Worm (Caenorhabditis elegans) whole organism, young adult: ENCODE data around the gene sft-4.

Source experiments
- B0336.3 ChIP-seq: fragments of 200-800 bp; sonication (Bioruptor generic); IDR thresholded peaks from 2 replicates; pipeline ENCODE4 v1.3.6; 2022; ENCODE audit warnings: missing genetic modification characterization, missing compliant biosample characterization
- C17E4.6 ChIP-seq: fragments of 200-800 bp; sonication (Bioruptor generic); IDR thresholded peaks from 2 replicates; pipeline ENCODE4 v1.3.6; 2022; ENCODE audit warnings: missing genetic modification reagents, missing genetic modification characterization, missing compliant biosample characterization
- K11D2.4 ChIP-seq: fragments of 200-800 bp; sonication (Bioruptor generic); IDR thresholded peaks from 2 replicates; pipeline ENCODE4 v1.3.6; 2022; ENCODE audit warnings: missing genetic modification reagents, missing genetic modification characterization, missing compliant biosample characterization
- K12H6.12 ChIP-seq: fragments of 200-800 bp; sonication (Bioruptor generic); optimal IDR thresholded peaks from 2 replicates; lab custom pipeline; 2018; ENCODE audit warnings: mild to moderate bottlenecking, missing genetic modification characterization, missing compliant biosample characterization
- Y67H2A.10 ChIP-seq: fragments of 200-800 bp; sonication (Bioruptor generic); conservative IDR thresholded peaks from 2 replicates; pipeline ENCODE4 v1.3.6; 2022; ENCODE audit warnings: missing genetic modification reagents, missing genetic modification characterization, missing compliant biosample characterization
- Y79H2A.3 ChIP-seq: fragments of 200-800 bp; sonication (Bioruptor generic); conservative IDR thresholded peaks from 2 replicates; pipeline ENCODE4 v1.3.6; 2022; ENCODE audit warnings: missing genetic modification reagents, missing genetic modification characterization, missing compliant biosample characterization
- aptf-3 ChIP-seq: fragments of 200-800 bp; sonication (Bioruptor generic); IDR thresholded peaks from 2 replicates; pipeline ENCODE4 v1.3.6; 2022; ENCODE audit warnings: missing genetic modification characterization, missing compliant biosample characterization
- athp-1 ChIP-seq: sonication (generic microtip); optimal IDR thresholded peaks from 2 replicates; lab custom pipeline; 2017; ENCODE audit warnings: mild to moderate bottlenecking, missing genetic modification characterization, missing compliant biosample characterization
- bed-2 ChIP-seq: fragments of 200-800 bp; sonication (Bioruptor generic); IDR thresholded peaks from 2 replicates; pipeline ENCODE4 v1.3.6; 2022; ENCODE audit warnings: missing genetic modification reagents, missing genetic modification characterization, missing compliant biosample characterization
- ccch-3 ChIP-seq: fragments of 200-800 bp; sonication (Bioruptor generic); optimal IDR thresholded peaks from 2 replicates; lab custom pipeline; 2018; ENCODE audit warnings: mild to moderate bottlenecking, missing genetic modification characterization, missing compliant biosample characterization
- cebp-1 ChIP-seq, 2 experiments: fragments of 200-800 bp in 1 of 2; sonication (Bioruptor generic) in 1 of 2; sonication (generic microtip) in 1 of 2; IDR thresholded peaks in 1 of 2; optimal IDR thresholded peaks in 1 of 2; 2 replicates each; pipeline versions ENCODE4 v1.3.6 to Lab custom; 2017 to 2022; ENCODE audit warnings: missing compliant biosample characterization in 2 of 2, missing genetic modification characterization in 2 of 2, mild to moderate bottlenecking in 1 of 2, missing genetic modification reagents in 1 of 2, moderate library complexity in 1 of 2
- ceh-40 ChIP-seq: fragments of 200-800 bp; sonication (Bioruptor generic); IDR thresholded peaks from 2 replicates; pipeline ENCODE4 v1.3.6; 2022; ENCODE audit warnings: missing genetic modification characterization, missing compliant biosample characterization
- chd-7 ChIP-seq: sonication (generic microtip); optimal IDR thresholded peaks from 2 replicates; lab custom pipeline; 2016; ENCODE audit warnings: mild to moderate bottlenecking, missing genetic modification characterization, moderate library complexity, missing compliant biosample characterization
- dox-1 ChIP-seq: fragments of 200-800 bp; sonication (Bioruptor generic); IDR thresholded peaks from 2 replicates; pipeline ENCODE4 v1.3.6; 2022; ENCODE audit warnings: missing genetic modification reagents, missing genetic modification characterization, missing compliant biosample characterization
- egrh-3 ChIP-seq: fragments of 200-800 bp; sonication (Bioruptor generic); IDR thresholded peaks from 2 replicates; pipeline ENCODE4 v1.3.6; 2022; ENCODE audit warnings: missing genetic modification reagents, missing genetic modification characterization, missing compliant biosample characterization
- gei-17 ChIP-seq: fragments of 200-800 bp; sonication (Bioruptor generic); optimal IDR thresholded peaks from 2 replicates; lab custom pipeline; 2018; ENCODE audit warnings: mild to moderate bottlenecking, missing genetic modification characterization, missing compliant biosample characterization
- hlh-26 ChIP-seq: fragments of 200-800 bp; sonication (Bioruptor generic); conservative IDR thresholded peaks from 2 replicates; pipeline ENCODE4 v1.3.6; 2022; ENCODE audit warnings: missing genetic modification reagents, missing genetic modification characterization, missing compliant biosample characterization
- madf-10 ChIP-seq: sonication (generic microtip); optimal IDR thresholded peaks from 2 replicates; lab custom pipeline; 2016; ENCODE audit warnings: mild to moderate bottlenecking, missing genetic modification characterization, missing compliant biosample characterization
- madf-3 ChIP-seq: fragments of 200-800 bp; sonication (Bioruptor generic); IDR thresholded peaks from 2 replicates; pipeline ENCODE4 v1.3.6; 2022; ENCODE audit warnings: missing genetic modification reagents, missing genetic modification characterization, missing compliant biosample characterization
- madf-6 ChIP-seq: fragments of 200-800 bp; sonication (Bioruptor generic); IDR thresholded peaks from 2 replicates; pipeline ENCODE4 v1.3.6; 2022; ENCODE audit warnings: missing genetic modification reagents, missing genetic modification characterization, missing compliant biosample characterization
- mcd-1 ChIP-seq: fragments of 200-800 bp; sonication (Bioruptor generic); IDR thresholded peaks from 2 replicates; pipeline ENCODE4 v1.3.6; 2022; ENCODE audit warnings: missing genetic modification reagents, missing genetic modification characterization, missing compliant biosample characterization
- nfya-1 ChIP-seq: sonication (generic microtip); optimal IDR thresholded peaks from 2 replicates; lab custom pipeline; 2017; ENCODE audit warnings: antibody characterized with exemption, missing compliant biosample characterization, missing genetic modification characterization, borderline replicate concordance; ENCODE audit not compliant: insufficient read depth
- nhr-27 ChIP-seq: fragments of 200-800 bp; sonication (Bioruptor generic); optimal IDR thresholded peaks from 2 replicates; lab custom pipeline; 2018; ENCODE audit warnings: mild to moderate bottlenecking, missing genetic modification characterization, moderate library complexity, missing compliant biosample characterization
- nhr-80 ChIP-seq: sonication (generic microtip); optimal IDR thresholded peaks from 2 replicates; lab custom pipeline; 2016; ENCODE audit warnings: missing genetic modification characterization, missing compliant biosample characterization
- nhr-90 ChIP-seq: sonication (generic microtip); optimal IDR thresholded peaks from 2 replicates; lab custom pipeline; 2016; ENCODE audit warnings: missing genotype, mild to moderate bottlenecking, missing genetic modification characterization, missing compliant biosample characterization
- repo-1 ChIP-seq: sonication (generic microtip); optimal IDR thresholded peaks from 2 replicates; lab custom pipeline; 2017; ENCODE audit warnings: mild to moderate bottlenecking, missing genetic modification characterization, missing compliant biosample characterization
- rpc-1 ChIP-seq, 2 experiments: fragments of 150-350 bp in 1 of 2; sonication (generic microtip) in 1 of 2; optimal IDR thresholded peaks; 2 replicates each; lab custom pipeline; 2014 to 2018; ENCODE audit warnings: missing biosample characterization in 1 of 2, missing genetic modification characterization in 1 of 2, missing genetic modification reagents in 1 of 2, missing genotype in 1 of 2
- sea-2 ChIP-seq: fragments of 200-800 bp; sonication (Bioruptor generic); IDR thresholded peaks from 2 replicates; pipeline ENCODE4 v1.3.6; 2022; ENCODE audit warnings: missing genetic modification characterization, missing compliant biosample characterization
- sptf-2 ChIP-seq: fragments of 200-800 bp; sonication (Bioruptor generic); optimal IDR thresholded peaks from 2 replicates; lab custom pipeline; 2018; ENCODE audit warnings: mild to moderate bottlenecking, missing genetic modification characterization, missing compliant biosample characterization
- tbp1 ChIP-seq: fragments of 200-800 bp; sonication (Bioruptor generic); optimal IDR thresholded peaks from 2 replicates; lab custom pipeline; 2018; ENCODE audit warnings: mild to moderate bottlenecking, missing genetic modification characterization, missing compliant biosample characterization
- zfh-2 ChIP-seq: fragments of 200-800 bp; sonication (Bioruptor generic); conservative IDR thresholded peaks from 2 replicates; pipeline ENCODE4 v1.3.6; 2022; ENCODE audit warnings: missing genetic modification reagents, missing genetic modification characterization, missing compliant biosample characterization

Gene sft-4

ce11 chrX:5818176-5818575, 37.7 kb upstream of the sft-4 start (continued):
- TF ChIP-seq Y67H2A.10 (GFP tag; lab: Robert Waterston, UW) (no peak), sptf-2 (GFP tag; lab: Kevin White, UChicago) (peak; percentile 45), hlh-26 (GFP tag; lab: Robert Waterston, UW) (no peak), K12H6.12 (tag; lab: Kevin White, UChicago) (no peak), sea-2 (no peak), athp-1 (tag; lab: Kevin White, UChicago) (no peak)

ce11 chrX:5817078-5817477, 36.6 kb upstream of the sft-4 start:
- no peak for TF ChIP-seq chd-7 (tag; lab: Kevin White, UChicago)
- TF ChIP-seq cebp-1 (GFP tag; IDR thresholded peaks at IDR 0.05; lab: Robert Waterston, UW): no peak
- TF ChIP-seq cebp-1 (tag; optimal IDR thresholded peaks at IDR 0.05; lab: Kevin White, UChicago): peak; percentile 11

ce11 chrX:5816346-5816745, 35.8 kb upstream of the sft-4 start:
- peak; percentile 85 for TF ChIP-seq zfh-2
- 0 out of 2 replicates have a peak, but pooled peaks have one; percentile 42 for TF ChIP-seq aptf-3 (GFP tag; lab: Robert Waterston, UW)
- TF ChIP-seq madf-10 (tag; lab: Kevin White, UChicago): peak; percentile 98
- peak; percentile 17 for TF ChIP-seq K12H6.12 (tag; lab: Kevin White, UChicago)
- no peak for TF ChIP-seq madf-6 (GFP tag; lab: Robert Waterston, UW)
- TF ChIP-seq bed-2 (GFP tag; lab: Robert Waterston, UW): 0 out of 2 replicates have a peak, but pooled peaks have one; percentile 23
- TF ChIP-seq mcd-1 (GFP tag; lab: Robert Waterston, UW): 0 out of 2 replicates have a peak, but pooled peaks have one; percentile 7
- TF ChIP-seq K11D2.4 (GFP tag; lab: Robert Waterston, UW): no peak
- no peak for TF ChIP-seq nhr-90
- no peak for TF ChIP-seq repo-1 (tag; lab: Kevin White, UChicago)

- no peak for TF ChIP-seq nfya-1 (tag; lab: Kevin White, UChicago)
- no peak for TF ChIP-seq ccch-3
- TF ChIP-seq madf-3 (GFP tag; lab: Robert Waterston, UW): no peak
- TF ChIP-seq B0336.3 (GFP tag; lab: Robert Waterston, UW): no peak
These were observed 34.8 kb upstream of the sft-4 start for ce11 chrX:5815343-5815742.

ce11 chrX:5814342-5814741, 33.8 kb upstream of the sft-4 start:
- TF ChIP-seq nhr-80 (tag; lab: Kevin White, UChicago) (peak; percentile 64), ceh-40 (GFP tag; lab: Robert Waterston, UW) (no peak), rpc-1 (optimal IDR thresholded peaks at IDR 0.05; lab: Kevin White, UChicago) (no peak), rpc-1 (tag; optimal IDR thresholded peaks at IDR 0.05; lab: Kevin White, UChicago) (no peak), gei-17 (GFP tag; lab: Kevin White, UChicago) (no peak), Y79H2A.3 (GFP tag; lab: Robert Waterston, UW) (no peak), nhr-27 (tag; lab: Kevin White, UChicago) (no peak), C17E4.6 (no peak), dox-1 (GFP tag; lab: Robert Waterston, UW) (peak; percentile 36; the same call in 1 of the 2 replicates), egrh-3 (GFP tag; lab: Robert Waterston, UW) (no peak), tbp1 (GFP tag; lab: Kevin White, UChicago) (no peak)
